Fruit fly (Drosophila melanogaster) S2 (cell line): Measurements from ENCODE around the gene CG3176.

Source experiments
- CG8478 ChIP-seq: fragments of >200 bp; optimal IDR thresholded peaks from 2 replicates; lab custom pipeline; 2018
- CTCF ChIP-seq, 2 experiments: fragments of >200 bp; optimal IDR thresholded peaks; 2 replicates each; lab custom pipeline; 2018

DNA sequence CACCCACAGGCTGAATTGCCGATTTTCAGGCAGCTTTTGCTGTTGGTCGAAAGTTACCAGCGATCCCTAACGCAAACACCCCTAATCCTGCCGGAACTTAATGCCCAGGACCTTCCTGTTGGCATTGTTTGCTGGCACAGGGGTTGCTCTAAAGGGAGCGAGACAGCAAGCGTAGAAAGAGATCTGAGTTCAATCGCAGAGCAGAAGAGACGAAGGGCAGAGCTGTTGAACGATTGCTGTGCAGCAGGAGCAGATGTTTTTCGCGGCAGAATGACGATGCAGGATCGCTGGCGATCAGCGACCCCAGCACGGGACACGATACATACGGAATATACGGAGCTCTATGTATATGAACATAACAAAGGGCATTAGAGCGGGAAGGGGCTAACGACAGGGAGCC is 24.7 kb upstream of the CG3176 start:
- TF ChIP-seq CG8478 (lab: Kevin White, UChicago) (no peak), CTCF (optimal IDR thresholded peaks at IDR 0.05; lab: Kevin White, UChicago) (no peak)
